Worm (Caenorhabditis elegans) whole organism, L4 larva: ENCODE data around the gene kin-24.

Experiments
- F10B5.3 ChIP-seq: sonication (generic microtip); optimal IDR thresholded peaks from 2 replicates; lab custom pipeline; 2016; ENCODE audit warnings: mild to moderate bottlenecking, missing genetic modification characterization, missing compliant biosample characterization
- F26F4.8 ChIP-seq: fragments of 200-800 bp; sonication (Bioruptor generic); conservative IDR thresholded peaks from 2 replicates; pipeline ENCODE4 v1.3.6; 2022; ENCODE audit warnings: missing genetic modification characterization, missing compliant biosample characterization
- F37D6.2 ChIP-seq: sonication (generic microtip); optimal IDR thresholded peaks from 2 replicates; lab custom pipeline; 2016; ENCODE audit warnings: mild to moderate bottlenecking, missing genetic modification characterization, missing compliant biosample characterization
- F44E2.7 ChIP-seq: fragments of 200-800 bp; sonication (Bioruptor generic); IDR thresholded peaks from 2 replicates; pipeline ENCODE4 v2.1.2; 2022; ENCODE audit warnings: missing genetic modification characterization, missing compliant biosample characterization
- F49E8.2 ChIP-seq: sonication (generic microtip); optimal IDR thresholded peaks from 2 replicates; lab custom pipeline; 2016; ENCODE audit warnings: missing compliant biosample characterization, mild to moderate bottlenecking, missing genetic modification characterization, borderline replicate concordance
- T20F7.1 ChIP-seq: fragments of 200-800 bp; sonication (Bioruptor generic); optimal IDR thresholded peaks from 2 replicates; lab custom pipeline; 2018; ENCODE audit warnings: mild to moderate bottlenecking, missing genetic modification characterization, missing compliant biosample characterization
- Y105C5A.15 ChIP-seq: fragments of 200-800 bp; sonication (Bioruptor generic); IDR thresholded peaks from 2 replicates; pipeline ENCODE4 v1.3.6; 2022; ENCODE audit warnings: missing genetic modification characterization, missing compliant biosample characterization
- Y75B8A.6 ChIP-seq: fragments of 200-800 bp; sonication (Bioruptor generic); IDR thresholded peaks from 2 replicates; pipeline ENCODE4 v1.3.6; 2022; ENCODE audit warnings: missing genetic modification reagents, missing genetic modification characterization, missing compliant biosample characterization
- aha-1 ChIP-seq: fragments of 150-350 bp; peaks from one replicate; lab custom pipeline; 2014; ENCODE audit warnings: missing biosample characterization, missing genetic modification characterization
- aly-2 ChIP-seq: sonication (generic microtip); optimal IDR thresholded peaks from 2 replicates; lab custom pipeline; 2018; ENCODE audit warnings: missing biosample characterization, missing genetic modification characterization
- ceh-28 ChIP-seq: fragments of 150-350 bp; optimal IDR thresholded peaks from 2 replicates; lab custom pipeline; 2014; ENCODE audit warnings: missing biosample characterization, missing genetic modification reagents, missing genetic modification characterization
- ceh-62 ChIP-seq: sonication (generic microtip); optimal IDR thresholded peaks from 2 replicates; lab custom pipeline; 2017; ENCODE audit warnings: missing biosample characterization, missing genetic modification characterization
- ces-1 ChIP-seq: fragments of 150-350 bp; sonication (generic microtip); optimal IDR thresholded peaks from 4 replicates; lab custom pipeline; 2014; ENCODE audit warnings: missing biosample characterization, missing genetic modification reagents, missing genetic modification characterization
- ctbp-1 ChIP-seq: fragments of 200-800 bp; sonication (Bioruptor generic); IDR thresholded peaks from 2 replicates; pipeline ENCODE4 v1.3.6; 2022; ENCODE audit warnings: missing genetic modification reagents, missing genetic modification characterization, missing compliant biosample characterization
- daf-16 ChIP-seq, 3 experiments: sonication (generic microtip); optimal IDR thresholded peaks; 2 replicates each; lab custom pipeline; 2016 to 2017; ENCODE audit warnings: missing genetic modification characterization in 3 of 3, missing genetic modification reagents in 3 of 3, mild to moderate bottlenecking in 2 of 3, missing compliant biosample characterization in 2 of 3, missing biosample characterization in 1 of 3, moderate library complexity in 1 of 3
- daf-8 ChIP-seq: fragments of 200-800 bp; sonication (Bioruptor generic); IDR thresholded peaks from 2 replicates; pipeline ENCODE4 v1.3.6; 2022; ENCODE audit warnings: missing genetic modification characterization, missing compliant biosample characterization
- dmd-8 ChIP-seq: fragments of 200-800 bp; sonication (Bioruptor generic); IDR thresholded peaks from 2 replicates; pipeline ENCODE4 v1.3.6; 2022; ENCODE audit warnings: missing genetic modification characterization, missing compliant biosample characterization
- dmd-9 ChIP-seq: fragments of 200-800 bp; sonication (Bioruptor generic); IDR thresholded peaks from 2 replicates; pipeline ENCODE4 v1.3.6; 2022; ENCODE audit warnings: missing genetic modification reagents, missing genetic modification characterization, missing compliant biosample characterization
- dpl-1 ChIP-seq: fragments of 150-350 bp; optimal IDR thresholded peaks from 2 replicates; lab custom pipeline; 2014; ENCODE audit warnings: missing biosample characterization, missing genetic modification reagents, missing genetic modification characterization
- egl-27 ChIP-seq: sonication (generic microtip); optimal IDR thresholded peaks from 3 replicates; lab custom pipeline; 2017; ENCODE audit warnings: missing biosample characterization, missing genetic modification reagents, missing genetic modification characterization
- egl-43 ChIP-seq: fragments of 200-800 bp; sonication (Bioruptor generic); IDR thresholded peaks from 2 replicates; pipeline ENCODE4 v1.3.6; 2022; ENCODE audit warnings: missing genetic modification reagents, missing genetic modification characterization, missing compliant biosample characterization
- hmg-1.1 ChIP-seq: fragments of 200-800 bp; sonication (Bioruptor generic); IDR thresholded peaks from 2 replicates; pipeline ENCODE4 v1.3.6; 2022; ENCODE audit warnings: missing genetic modification reagents, missing genetic modification characterization, missing compliant biosample characterization
- lin-1 ChIP-seq: fragments of 200-800 bp; sonication (Bioruptor generic); IDR thresholded peaks from 2 replicates; pipeline ENCODE4 v1.3.6; 2022; ENCODE audit warnings: missing genetic modification reagents, missing genetic modification characterization, missing compliant biosample characterization
- lin-29 ChIP-seq: fragments of 200-800 bp; sonication (Bioruptor generic); IDR thresholded peaks from 2 replicates; pipeline ENCODE4 v1.3.6; 2022; ENCODE audit warnings: missing genetic modification reagents, missing genetic modification characterization, missing compliant biosample characterization
- lir-3 ChIP-seq: sonication (generic microtip); optimal IDR thresholded peaks from 2 replicates; lab custom pipeline; 2016; ENCODE audit warnings: mild to moderate bottlenecking, missing genetic modification characterization, missing compliant biosample characterization
- madf-5 ChIP-seq, 2 experiments: fragments of 200-800 bp; sonication (Bioruptor generic); IDR thresholded peaks; 2 replicates each; pipeline ENCODE4 v1.3.6; 2022; ENCODE audit warnings: missing compliant biosample characterization in 2 of 2, missing genetic modification characterization in 2 of 2
- mdl-1 ChIP-seq, 2 experiments: fragments of 150-350 bp in 1 of 2; sonication (generic microtip) in 1 of 2; optimal IDR thresholded peaks; 2 replicates each; lab custom pipeline; 2014 to 2017; ENCODE audit warnings: missing biosample characterization in 2 of 2, missing genetic modification characterization in 2 of 2
- mes-2 ChIP-seq: sonication (generic microtip); optimal IDR thresholded peaks from 2 replicates; lab custom pipeline; 2016; ENCODE audit warnings: missing genotype, mild to moderate bottlenecking, missing genetic modification characterization, missing compliant biosample characterization; ENCODE audit not compliant: poor library complexity, severe bottlenecking
- nhr-10 ChIP-seq: fragments of 150-350 bp; optimal IDR thresholded peaks from 2 replicates; lab custom pipeline; 2014; ENCODE audit warnings: missing biosample characterization, missing genetic modification characterization
- nhr-11 ChIP-seq: fragments of 150-350 bp; optimal IDR thresholded peaks from 2 replicates; lab custom pipeline; 2014; ENCODE audit warnings: missing biosample characterization, missing genetic modification characterization
- nhr-237 ChIP-seq: sonication (generic microtip); optimal IDR thresholded peaks from 2 replicates; lab custom pipeline; 2017; ENCODE audit warnings: missing biosample characterization, missing genetic modification characterization
- nhr-25 ChIP-seq: sonication (generic microtip); optimal IDR thresholded peaks from 2 replicates; lab custom pipeline; 2017; ENCODE audit warnings: missing genetic modification characterization, mild to moderate bottlenecking, missing compliant biosample characterization, antibody characterized with exemption, moderate library complexity, borderline replicate concordance; ENCODE audit not compliant: insufficient read depth
- nhr-28 ChIP-seq: fragments of 150-350 bp; optimal IDR thresholded peaks from 2 replicates; lab custom pipeline; 2014; ENCODE audit warnings: missing biosample characterization, missing genetic modification characterization
- nhr-41 ChIP-seq: fragments of 200-800 bp; sonication (Bioruptor generic); IDR thresholded peaks from 2 replicates; pipeline ENCODE4 v1.3.6; 2022; ENCODE audit warnings: missing genetic modification reagents, missing genetic modification characterization, missing compliant biosample characterization
- nhr-48 ChIP-seq: sonication (generic microtip); optimal IDR thresholded peaks from 2 replicates; lab custom pipeline; 2016; ENCODE audit warnings: mild to moderate bottlenecking, missing genetic modification characterization, missing compliant biosample characterization
- pha-4 ChIP-seq, 2 experiments: fragments of 150-350 bp in 1 of 2; fragments of 200-800 bp in 1 of 2; sonication (Bioruptor generic) in 1 of 2; IDR thresholded peaks in 1 of 2; optimal IDR thresholded peaks in 1 of 2; 2 replicates each; pipeline versions ENCODE4 v1.3.6 to Lab custom; 2014 to 2022; ENCODE audit warnings: missing genetic modification characterization in 2 of 2, missing genetic modification reagents in 2 of 2, missing biosample characterization in 1 of 2, missing compliant biosample characterization in 1 of 2
- php-3 ChIP-seq: fragments of 200-800 bp; sonication (Bioruptor generic); IDR thresholded peaks from 2 replicates; pipeline ENCODE4 v1.3.6; 2022; ENCODE audit warnings: missing genetic modification reagents, missing genetic modification characterization, missing compliant biosample characterization
- pqm-1 ChIP-seq: sonication (generic microtip); optimal IDR thresholded peaks from 2 replicates; lab custom pipeline; 2017; ENCODE audit warnings: missing biosample characterization, missing genetic modification characterization
- rbr-2 ChIP-seq: sonication (generic microtip); optimal IDR thresholded peaks from 2 replicates; lab custom pipeline; 2016; ENCODE audit warnings: missing genotype, missing genetic modification characterization, missing compliant biosample characterization
- set-16 ChIP-seq: fragments of 200-800 bp; sonication (Bioruptor generic); IDR thresholded peaks from 2 replicates; pipeline ENCODE4 v1.3.6; 2022; ENCODE audit warnings: missing genetic modification reagents, missing genetic modification characterization, missing compliant biosample characterization
- snpc-1.2 ChIP-seq: fragments of 200-800 bp; sonication (Bioruptor generic); IDR thresholded peaks from 2 replicates; pipeline ENCODE4 v1.3.6; 2022; ENCODE audit warnings: missing genetic modification reagents, missing genetic modification characterization, missing compliant biosample characterization
- spr-1 ChIP-seq: sonication (generic microtip); optimal IDR thresholded peaks from 2 replicates; lab custom pipeline; 2016; ENCODE audit warnings: mild to moderate bottlenecking, missing genetic modification characterization, missing compliant biosample characterization
- spr-3 ChIP-seq: fragments of 200-800 bp; sonication (Bioruptor generic); optimal IDR thresholded peaks from 2 replicates; lab custom pipeline; 2018; ENCODE audit warnings: mild to moderate bottlenecking, missing genetic modification characterization, missing compliant biosample characterization
- tag-97 ChIP-seq: fragments of 200-800 bp; sonication (Bioruptor generic); IDR thresholded peaks from 2 replicates; pipeline ENCODE4 v1.3.6; 2022; ENCODE audit warnings: missing genetic modification characterization, missing compliant biosample characterization
- unc-130 ChIP-seq: sonication (generic microtip); optimal IDR thresholded peaks from 2 replicates; lab custom pipeline; 2016; ENCODE audit warnings: missing genetic modification reagents, missing genetic modification characterization, missing compliant biosample characterization
- unc-39 ChIP-seq: sonication (generic microtip); optimal IDR thresholded peaks from 2 replicates; lab custom pipeline; 2017; ENCODE audit warnings: missing biosample characterization, missing genetic modification characterization
- unc-62 ChIP-seq, 3 experiments: fragments of 150-350 bp in 1 of 3; sonication (generic microtip); optimal IDR thresholded peaks in 2 of 3; peaks in 1 of 3; 1 replicate in 1 of 3; 2 replicates in 2 of 3; lab custom pipeline; 2014 to 2017; ENCODE audit warnings: missing biosample characterization in 3 of 3, missing genetic modification characterization in 3 of 3, missing genetic modification reagents in 3 of 3, missing genotype in 1 of 3
- vab-7 ChIP-seq: fragments of 200-800 bp; sonication (Bioruptor generic); IDR thresholded peaks from 2 replicates; pipeline ENCODE4 v1.3.6; 2022; ENCODE audit warnings: missing genetic modification reagents, missing genetic modification characterization, missing compliant biosample characterization
- zag-1 ChIP-seq: fragments of 150-350 bp; optimal IDR thresholded peaks from 2 replicates; lab custom pipeline; 2014; ENCODE audit warnings: missing biosample characterization, missing genetic modification characterization
- zip-11 ChIP-seq: fragments of 200-800 bp; sonication (Bioruptor generic); IDR thresholded peaks from 2 replicates; pipeline ENCODE4 v1.3.6; 2022; ENCODE audit warnings: missing genetic modification characterization, missing compliant biosample characterization
- zip-2 ChIP-seq: fragments of 150-350 bp; optimal IDR thresholded peaks from 2 replicates; lab custom pipeline; 2014; ENCODE audit warnings: missing biosample characterization, missing genetic modification characterization

Gene kin-24

ce11 chrIV:9873837-9874236 is 33.0 kb upstream of the kin-24 start (continued):
- no peak for TF ChIP-seq dmd-8
- no peak for TF ChIP-seq ceh-62 (tag; lab: Kevin White, UChicago)
- TF ChIP-seq daf-16 (GFP tag; optimal IDR thresholded peaks at IDR 0.05; lab: Kevin White, UChicago), result no peak
- TF ChIP-seq daf-16 (tag; optimal IDR thresholded peaks at IDR 0.05; lab: Kevin White, UChicago), result peak; percentile 42
- TF ChIP-seq vab-7 (GFP tag; lab: Robert Waterston, UW), result no peak
- peak; percentile 26 to 55 for TF ChIP-seq mdl-1 (tag; optimal IDR thresholded peaks at IDR 0.05; lab: Kevin White, UChicago)
- TF ChIP-seq nhr-237 (tag; lab: Kevin White, UChicago), result no peak
- TF ChIP-seq F37D6.2 (tag; lab: Kevin White, UChicago), result no peak
- TF ChIP-seq nhr-28, result peak; percentile 39
- no peak for TF ChIP-seq egl-27 (tag; lab: Kevin White, UChicago)
- TF ChIP-seq ceh-28, result no peak
- TF ChIP-seq T20F7.1 (GFP tag; lab: Kevin White, UChicago), result peak; percentile 26
- peak; percentile 60 for TF ChIP-seq nhr-48
- peak in 1 of 2 experiments; percentile 14 for TF ChIP-seq unc-62 (GFP tag; optimal IDR thresholded peaks at IDR 0.05 in 1 of 2; lab: Kevin White, UChicago)
- no peak for TF ChIP-seq unc-62 (tag; optimal IDR thresholded peaks at IDR 0.05; lab: Kevin White, UChicago)
- no peak for TF ChIP-seq F49E8.2 (tag; lab: Kevin White, UChicago)
- peak; percentile 60 for TF ChIP-seq aha-1 (tag; lab: Kevin White, UChicago)
- TF ChIP-seq spr-3, result no peak
- peak; percentile 20 for TF ChIP-seq rbr-2
- no peak for TF ChIP-seq snpc-1.2 (GFP tag; lab: Robert Waterston, UW)
- no peak for TF ChIP-seq dmd-9
- no peak for TF ChIP-seq F10B5.3 (tag; lab: Kevin White, UChicago)
- TF ChIP-seq nhr-11 (tag; lab: Kevin White, UChicago), result peak; percentile 53
- TF ChIP-seq Y105C5A.15, result no peak
- no peak for TF ChIP-seq Y75B8A.6
- TF ChIP-seq tag-97 (GFP tag; lab: Robert Waterston, UW), result no peak
- no peak for TF ChIP-seq nhr-41 (GFP tag; lab: Robert Waterston, UW)
- TF ChIP-seq hmg-1.1 (GFP tag; lab: Robert Waterston, UW), result peak; percentile 56; the same call in 1 of the 2 replicates
- no peak for TF ChIP-seq ctbp-1 (GFP tag; lab: Robert Waterston, UW)
- no peak for TF ChIP-seq daf-8 (GFP tag; lab: Robert Waterston, UW)
- no peak for TF ChIP-seq unc-39 (tag; lab: Kevin White, UChicago)
- peak; percentile 30; the same call in 1 of the 2 replicates for TF ChIP-seq lin-1 (GFP tag; lab: Robert Waterston, UW)
- TF ChIP-seq egl-43 (GFP tag; lab: Robert Waterston, UW), result no peak
- TF ChIP-seq zag-1 (tag; lab: Kevin White, UChicago), result no peak
- TF ChIP-seq nhr-10 (tag; lab: Kevin White, UChicago), result no peak
- no peak for TF ChIP-seq spr-1
- peak; percentile 37 for TF ChIP-seq mes-2 (tag; lab: Kevin White, UChicago)
- no peak for TF ChIP-seq pha-4 (GFP tag; IDR thresholded peaks at IDR 0.05; lab: Robert Waterston, UW)
- TF ChIP-seq pha-4 (tag; optimal IDR thresholded peaks at IDR 0.05; lab: Kevin White, UChicago), result no peak
- peak; percentile 9 for TF ChIP-seq pqm-1
- TF ChIP-seq ces-1, result no peak
- no peak for TF ChIP-seq php-3
- TF ChIP-seq lin-29 (GFP tag; lab: Robert Waterston, UW), result no peak
- no peak for TF ChIP-seq nhr-25 (tag; lab: Kevin White, UChicago)
- TF ChIP-seq madf-5 (GFP tag; IDR thresholded peaks at IDR 0.05; lab: Robert Waterston, UW), result no peak
- no peak for TF ChIP-seq aly-2 (tag; lab: Kevin White, UChicago)
- no peak for TF ChIP-seq set-16 (GFP tag; lab: Robert Waterston, UW)
- TF ChIP-seq zip-2 (tag; lab: Kevin White, UChicago), result no peak
- peak; percentile 12 for TF ChIP-seq dpl-1
- no peak for TF ChIP-seq F44E2.7 (GFP tag; lab: Robert Waterston, UW)
- TF ChIP-seq unc-130, result no peak
- TF ChIP-seq F26F4.8 (GFP tag; lab: Robert Waterston, UW), result no peak
- no peak for TF ChIP-seq lir-3 (tag; lab: Kevin White, UChicago)
- no peak for TF ChIP-seq zip-11 (GFP tag; lab: Robert Waterston, UW)
